Fruit fly (Drosophila melanogaster) whole organism, embryonic: Measurements from ENCODE around the gene Rpp20.

ENCODE experiments used
- Bgb ChIP-seq: fragments of 200-800 bp; sonication (Bioruptor generic); IDR thresholded peaks from 2 replicates; pipeline ENCODE4 v1.3.6; 2022; ENCODE audit warnings: missing biosample characterization, missing genetic modification characterization; ENCODE audit not compliant: partially characterized antibody
- CG10209 ChIP-seq: fragments of 200-800 bp; sonication (Bioruptor generic); optimal IDR thresholded peaks from 3 replicates; lab custom pipeline; 2017; ENCODE audit warnings: missing biosample characterization, mild to moderate bottlenecking, missing genetic modification characterization, missing genetic modification reagents
- CG10654 ChIP-seq: fragments of 200-800 bp; sonication (Bioruptor generic); optimal IDR thresholded peaks from 2 replicates; lab custom pipeline; 2016; ENCODE audit warnings: missing biosample characterization, missing genetic modification characterization
- CG12236 ChIP-seq: fragments of 200-800 bp; sonication (Bioruptor generic); optimal IDR thresholded peaks from 2 replicates; lab custom pipeline; 2016; ENCODE audit warnings: missing biosample characterization, missing genetic modification characterization
- CG12769 ChIP-seq: fragments of 200-800 bp; sonication (Bioruptor generic); optimal IDR thresholded peaks from 2 replicates; lab custom pipeline; 2019; ENCODE audit warnings: missing biosample characterization, mild to moderate bottlenecking, missing genetic modification characterization, moderate library complexity
- CG1603 ChIP-seq: fragments of 200-800 bp; sonication (Bioruptor generic); optimal IDR thresholded peaks from 2 replicates; lab custom pipeline; 2019; ENCODE audit warnings: missing biosample characterization, mild to moderate bottlenecking, missing genetic modification characterization, moderate library complexity
- CG17359 ChIP-seq: fragments of 200-800 bp; sonication (Bioruptor generic); optimal IDR thresholded peaks from 3 replicates; lab custom pipeline; 2018; ENCODE audit warnings: missing biosample characterization, mild to moderate bottlenecking, missing genetic modification characterization, moderate library complexity
- CG17361 ChIP-seq: fragments of 200-800 bp; sonication (Bioruptor generic); IDR thresholded peaks from 3 replicates; pipeline ENCODE4 v1.3.6; 2022; ENCODE audit warnings: missing biosample characterization, missing genetic modification characterization
- CG17829 ChIP-seq: fragments of 200-800 bp; optimal IDR thresholded peaks from 2 replicates; lab custom pipeline; 2019; ENCODE audit warnings: missing biosample characterization, mild to moderate bottlenecking, missing genetic modification characterization, moderate library complexity
- CG31224 ChIP-seq: fragments of 200-800 bp; sonication (Bioruptor generic); IDR thresholded peaks from 2 replicates; pipeline ENCODE4 v1.3.6; 2022; ENCODE audit warnings: missing biosample characterization, missing genetic modification characterization
- CG32532 ChIP-seq: fragments of 200-800 bp; sonication (Bioruptor generic); IDR thresholded peaks from 2 replicates; pipeline ENCODE4 v1.3.6; 2022; ENCODE audit warnings: missing biosample characterization, missing genetic modification characterization
- CG32772 ChIP-seq: fragments of 200-800 bp; sonication (Bioruptor generic); IDR thresholded peaks from 2 replicates; pipeline ENCODE4 v1.3.6; 2022; ENCODE audit warnings: missing biosample characterization, missing genetic modification characterization
- CG3281 ChIP-seq: fragments of 200-800 bp; sonication (Bioruptor generic); optimal IDR thresholded peaks from 3 replicates; lab custom pipeline; 2017; ENCODE audit warnings: missing biosample characterization, mild to moderate bottlenecking, missing genetic modification characterization
- CG33557 ChIP-seq: fragments of 200-800 bp; sonication (Bioruptor generic); optimal IDR thresholded peaks from 2 replicates; lab custom pipeline; 2019; ENCODE audit warnings: missing biosample characterization, mild to moderate bottlenecking, missing genetic modification characterization, moderate library complexity
- CG3407 ChIP-seq: fragments of 200-800 bp; sonication (Bioruptor generic); optimal IDR thresholded peaks from 2 replicates; lab custom pipeline; 2018; ENCODE audit warnings: missing biosample characterization, mild to moderate bottlenecking, missing genetic modification characterization
- CG7786 ChIP-seq: fragments of 200-800 bp; sonication (Bioruptor generic); optimal IDR thresholded peaks from 2 replicates; lab custom pipeline; 2016; ENCODE audit warnings: missing biosample characterization, missing genetic modification characterization
- CoRest ChIP-seq: fragments of 200-800 bp; sonication (Bioruptor generic); optimal IDR thresholded peaks from 3 replicates; lab custom pipeline; 2018; ENCODE audit warnings: missing biosample characterization, mild to moderate bottlenecking, missing genetic modification characterization, moderate library complexity
- HLHmδ ChIP-seq: fragments of 200-800 bp; sonication (Bioruptor generic); optimal IDR thresholded peaks from 2 replicates; lab custom pipeline; 2018; ENCODE audit warnings: missing biosample characterization, mild to moderate bottlenecking, missing genetic modification characterization, moderate library complexity
- Hsf ChIP-seq: fragments of 200-800 bp; sonication (Bioruptor generic); optimal IDR thresholded peaks from 3 replicates; lab custom pipeline; 2016; ENCODE audit warnings: missing biosample characterization, missing genetic modification characterization
- NC2β ChIP-seq: fragments of 200-800 bp; sonication (Bioruptor generic); optimal IDR thresholded peaks from 2 replicates; lab custom pipeline; 2016; ENCODE audit warnings: missing biosample characterization, missing genetic modification characterization
- Nf-YB ChIP-seq: fragments of 200-800 bp; sonication (Bioruptor generic); optimal IDR thresholded peaks from 3 replicates; lab custom pipeline; 2019; ENCODE audit warnings: missing biosample characterization, mild to moderate bottlenecking, missing genetic modification characterization, moderate library complexity
- Pdp1 ChIP-seq, 2 experiments: fragments of 200-800 bp; sonication (Bioruptor generic); optimal IDR thresholded peaks; 3 replicates each; lab custom pipeline; 2016; ENCODE audit warnings: missing biosample characterization in 2 of 2, missing genetic modification characterization in 2 of 2, mild to moderate bottlenecking in 1 of 2, moderate library complexity in 1 of 2
- Rx ChIP-seq: fragments of 200-800 bp; sonication (Bioruptor generic); IDR thresholded peaks from 2 replicates; pipeline ENCODE4 v1.3.6; 2022; ENCODE audit warnings: missing biosample characterization, missing genetic modification characterization
- Sox100B ChIP-seq: fragments of 200-800 bp; sonication (Bioruptor generic); optimal IDR thresholded peaks from 3 replicates; lab custom pipeline; 2018; ENCODE audit warnings: missing biosample characterization, mild to moderate bottlenecking, missing genetic modification characterization
- Usf ChIP-seq: fragments of 200-800 bp; sonication (Bioruptor generic); optimal IDR thresholded peaks from 2 replicates; lab custom pipeline; 2017; ENCODE audit warnings: missing genotype, missing biosample characterization, missing genetic modification characterization
- Xrp1 ChIP-seq: fragments of 200-800 bp; sonication (Bioruptor generic); IDR thresholded peaks from 2 replicates; pipeline ENCODE4 v1.3.6; 2022; ENCODE audit warnings: missing biosample characterization, missing genetic modification characterization
- ara ChIP-seq: fragments of 200-800 bp; sonication (Bioruptor generic); IDR thresholded peaks from 2 replicates; pipeline ENCODE4 v1.3.6; 2022; ENCODE audit warnings: missing biosample characterization, missing genetic modification characterization
- az2 ChIP-seq: fragments of 200-800 bp; sonication (Bioruptor generic); optimal IDR thresholded peaks from 3 replicates; lab custom pipeline; 2016; ENCODE audit warnings: missing biosample characterization, missing genetic modification characterization
- chif ChIP-seq, 2 experiments: fragments of 200-800 bp; sonication (Bioruptor generic); optimal IDR thresholded peaks; 3 replicates each; lab custom pipeline; 2016; ENCODE audit warnings: missing biosample characterization in 2 of 2, missing genetic modification characterization in 2 of 2
- crol ChIP-seq: fragments of 200-800 bp; sonication (Bioruptor generic); IDR thresholded peaks from 2 replicates; pipeline ENCODE4 v1.3.6; 2022; ENCODE audit warnings: missing biosample characterization, missing genetic modification characterization
- dpn ChIP-seq, 2 experiments: fragments of 200-800 bp; sonication (Bioruptor generic); optimal IDR thresholded peaks; 3 replicates each; lab custom pipeline; 2016; ENCODE audit warnings: missing biosample characterization in 2 of 2, missing genetic modification characterization in 2 of 2
- fd102C ChIP-seq: fragments of 200-800 bp; sonication (Bioruptor generic); optimal IDR thresholded peaks from 2 replicates; lab custom pipeline; 2018; ENCODE audit warnings: missing biosample characterization, mild to moderate bottlenecking, missing genetic modification characterization, moderate library complexity
- fd96Cb ChIP-seq: fragments of 200-800 bp; sonication (Bioruptor generic); optimal IDR thresholded peaks from 2 replicates; lab custom pipeline; 2018; ENCODE audit warnings: missing biosample characterization, mild to moderate bottlenecking, missing genetic modification characterization, moderate library complexity
- her ChIP-seq: fragments of 200-800 bp; sonication (Bioruptor generic); optimal IDR thresholded peaks from 2 replicates; lab custom pipeline; 2016; ENCODE audit warnings: missing biosample characterization, missing genetic modification characterization
- jigr1 ChIP-seq: fragments of 200-800 bp; sonication (Bioruptor generic); IDR thresholded peaks from 3 replicates; pipeline ENCODE4 v1.3.6; 2022; ENCODE audit warnings: missing biosample characterization, missing genetic modification characterization
- ken ChIP-seq: fragments of 200-800 bp; sonication (Bioruptor generic); IDR thresholded peaks from 3 replicates; pipeline ENCODE4 v1.3.6; 2022; ENCODE audit warnings: missing biosample characterization, missing genetic modification characterization
- lbe ChIP-seq: fragments of 200-800 bp; sonication (Bioruptor generic); optimal IDR thresholded peaks from 2 replicates; lab custom pipeline; 2016; ENCODE audit warnings: missing biosample characterization, mild to moderate bottlenecking, missing genetic modification characterization
- lilli ChIP-seq: fragments of 200-800 bp; sonication (Bioruptor generic); optimal IDR thresholded peaks from 3 replicates; lab custom pipeline; 2016; ENCODE audit warnings: missing biosample characterization, missing genetic modification characterization
- maf-S ChIP-seq: fragments of 200-800 bp; sonication (Bioruptor generic); optimal IDR thresholded peaks from 2 replicates; lab custom pipeline; 2016; ENCODE audit warnings: missing biosample characterization, missing genetic modification characterization
- mam ChIP-seq: fragments of 200-800 bp; sonication (Bioruptor generic); optimal IDR thresholded peaks from 3 replicates; lab custom pipeline; 2016; ENCODE audit warnings: missing biosample characterization, missing genetic modification characterization
- otp ChIP-seq: fragments of 200-800 bp; sonication (Bioruptor generic); IDR thresholded peaks from 3 replicates; pipeline ENCODE4, ENCODE4 v1.3.6; 2022; ENCODE audit warnings: missing biosample characterization, missing genetic modification characterization
- ro ChIP-seq: fragments of 200-800 bp; sonication (Bioruptor generic); IDR thresholded peaks from 2 replicates; pipeline ENCODE4 v1.3.6; 2022; ENCODE audit warnings: missing biosample characterization, missing genetic modification characterization
- sc ChIP-seq, 3 experiments: fragments of >200 bp in 2 of 3; fragments of 200-800 bp in 1 of 3; sonication (Bioruptor generic) in 1 of 3; optimal IDR thresholded peaks; 2 replicates in 2 of 3; 3 replicates in 1 of 3; lab custom pipeline; 2017; ENCODE audit warnings: mild to moderate bottlenecking in 1 of 3, missing biosample characterization in 1 of 3, missing genetic modification characterization in 1 of 3, missing genetic modification reagents in 1 of 3
- sd ChIP-seq: fragments of 200-800 bp; sonication (Bioruptor generic); optimal IDR thresholded peaks from 3 replicates; lab custom pipeline; 2018; ENCODE audit warnings: missing biosample characterization, mild to moderate bottlenecking, missing genetic modification characterization, moderate library complexity
- sima ChIP-seq: fragments of 200-800 bp; sonication (Bioruptor generic); optimal IDR thresholded peaks from 2 replicates; lab custom pipeline; 2016; ENCODE audit warnings: missing biosample characterization, missing genetic modification characterization
- slbo ChIP-seq: fragments of 200-800 bp; sonication (Bioruptor generic); IDR thresholded peaks from 2 replicates; pipeline ENCODE4 v1.3.6; 2022; ENCODE audit warnings: missing biosample characterization, missing genetic modification characterization
- sug ChIP-seq: fragments of 200-800 bp; optimal IDR thresholded peaks from 2 replicates; lab custom pipeline; 2019; ENCODE audit warnings: missing biosample characterization, mild to moderate bottlenecking, missing genetic modification characterization, moderate library complexity
- trem ChIP-seq: fragments of 200-800 bp; optimal IDR thresholded peaks from 3 replicates; lab custom pipeline; 2019; ENCODE audit warnings: missing biosample characterization, mild to moderate bottlenecking, missing genetic modification characterization, moderate library complexity

The Rpp20 gene

DNA sequence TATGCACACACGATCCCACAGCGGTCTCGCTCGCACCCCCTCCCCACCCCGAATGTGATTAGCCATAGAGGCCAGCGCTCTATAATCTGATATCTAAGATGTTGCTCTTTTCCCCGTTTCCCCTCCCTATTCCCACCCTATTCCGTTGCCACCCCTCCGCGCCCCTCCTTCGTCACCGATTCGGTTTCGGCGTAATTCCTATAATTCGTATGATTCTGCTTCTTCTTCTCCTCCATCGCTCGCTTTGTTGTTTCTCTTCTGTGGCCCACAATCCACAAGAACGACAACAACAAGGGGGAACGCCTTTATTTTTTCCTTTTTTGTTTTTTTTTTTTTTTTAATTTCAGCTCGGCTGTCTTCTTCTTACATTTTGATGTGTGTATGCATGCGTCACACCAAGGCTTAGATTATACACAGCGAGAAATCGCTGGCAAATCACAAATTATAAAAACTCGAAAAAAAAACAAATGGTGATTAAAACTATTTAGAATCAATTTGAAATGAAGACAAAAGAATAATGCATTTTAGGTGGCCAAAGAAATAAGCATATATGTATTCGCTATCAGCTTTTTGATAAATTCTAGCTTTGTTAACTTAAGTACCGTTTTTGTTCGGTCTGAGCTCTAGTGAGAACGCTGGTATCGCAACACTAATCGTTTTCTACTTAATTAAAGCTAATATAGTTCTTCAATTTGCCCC lies 25.7 kb downstream of the Rpp20 start (continued):
- no peak for TF ChIP-seq sug (tag; lab: Kevin White, UChicago)
- peak; percentile 47 for TF ChIP-seq CG33557 (GFP tag; lab: Kevin White, UChicago)
- no peak for TF ChIP-seq Bgb (GFP tag; lab: Robert Waterston, UW)
- TF ChIP-seq CG32772 = 0 out of 2 replicates have a peak, but pooled peaks have one; percentile 13
- peak; percentile 4 for TF ChIP-seq CG3407 (GFP tag; lab: Kevin White, UChicago)
- peak; percentile 95 for TF ChIP-seq crol (GFP tag; lab: Robert Waterston, UW)
- peak; percentile 25 for TF ChIP-seq NC2β
- peak; percentile 11 for TF ChIP-seq maf-S (GFP tag; lab: Kevin White, UChicago)
- peak; percentile 24 for TF ChIP-seq az2 (GFP tag; lab: Kevin White, UChicago)
- peak; percentile 61 for TF ChIP-seq CG17829 (tag; lab: Kevin White, UChicago)
- TF ChIP-seq CG31224 (GFP tag; lab: Robert Waterston, UW) = 0 out of 2 replicates have a peak, but pooled peaks have one; percentile 21
- peak; percentile 64 for TF ChIP-seq fd96Cb (tag; lab: Kevin White, UChicago)
- peak; percentile 37 for TF ChIP-seq CG1603
- peak; percentile 21 for TF ChIP-seq Usf (GFP tag; lab: Kevin White, UChicago)
- peak; percentile 31; the same call in 1 of the 2 replicates for TF ChIP-seq slbo (GFP tag; lab: Robert Waterston, UW)
- peak in 1 of 2 experiments; percentile 59 for TF ChIP-seq chif (GFP tag; optimal IDR thresholded peaks at IDR 0.05; lab: Kevin White, UChicago)
- peak; percentile 9 for TF ChIP-seq Nf-YB (GFP tag; lab: Kevin White, UChicago)
- TF ChIP-seq mam (GFP tag; lab: Kevin White, UChicago) = no peak
- 0 out of 3 replicates have a peak, but pooled peaks have one; percentile 18 for TF ChIP-seq ken (GFP tag; lab: Robert Waterston, UW)
- no peak for TF ChIP-seq Rx
- TF ChIP-seq CG12769 (tag; lab: Kevin White, UChicago) = no peak
- TF ChIP-seq CG10654 = peak; percentile 6
- TF ChIP-seq CG3281 (GFP tag; lab: Kevin White, UChicago) = no peak
- peak; percentile 21 for TF ChIP-seq lbe (GFP tag; lab: Kevin White, UChicago)
- peak; percentile 16 for TF ChIP-seq her (GFP tag; lab: Kevin White, UChicago)
- TF ChIP-seq CG17359 = peak; percentile 32
- no peak for TF ChIP-seq sd
- TF ChIP-seq sima (GFP tag; lab: Kevin White, UChicago) = no peak
- no peak for TF ChIP-seq sc (optimal IDR thresholded peaks at IDR 0.05; lab: Kevin White, UChicago)
- no peak for TF ChIP-seq sc (GFP tag; optimal IDR thresholded peaks at IDR 0.05; lab: Kevin White, UChicago)
- TF ChIP-seq Pdp1 (GFP tag; optimal IDR thresholded peaks at IDR 0.05; lab: Kevin White, UChicago) = peak; percentile 25 to 59
- TF ChIP-seq HLHmδ (GFP tag; lab: Kevin White, UChicago) = no peak
- TF ChIP-seq CG12236 (GFP tag; lab: Kevin White, UChicago) = peak; percentile 53
- peak; percentile 69 for TF ChIP-seq ara
- peak; percentile 8 for TF ChIP-seq fd102C
- TF ChIP-seq Xrp1 (GFP tag; lab: Robert Waterston, UW) = peak; percentile 88
- TF ChIP-seq Hsf (GFP tag; lab: Kevin White, UChicago) = peak; percentile 42
- TF ChIP-seq CoRest (tag; lab: Kevin White, UChicago) = peak; percentile 39
- TF ChIP-seq otp (GFP tag; lab: Robert Waterston, UW) = peak; percentile 51; the same call in 1 of the 3 replicates
- 0 out of 2 replicates have a peak, but pooled peaks have one; percentile 10 for TF ChIP-seq ro (GFP tag; lab: Robert Waterston, UW)
- TF ChIP-seq Sox100B (GFP tag; lab: Kevin White, UChicago) = peak; percentile 32
- TF ChIP-seq CG7786 (GFP tag; lab: Kevin White, UChicago) = peak; percentile 44
- peak; percentile 55 for TF ChIP-seq trem (tag; lab: Kevin White, UChicago)
- peak; percentile 46 for TF ChIP-seq lilli
- TF ChIP-seq CG32532 (GFP tag; lab: Robert Waterston, UW) = peak; percentile 32; the same call in 1 of the 2 replicates
- TF ChIP-seq CG17361 (GFP tag; lab: Robert Waterston, UW) = peak; percentile 63
- peak; percentile 30 for TF ChIP-seq CG10209 (GFP tag; lab: Kevin White, UChicago)
- TF ChIP-seq dpn (GFP tag; optimal IDR thresholded peaks at IDR 0.05; lab: Kevin White, UChicago) = peak; percentile 5 to 42
- no peak for TF ChIP-seq jigr1 (GFP tag; lab: Robert Waterston, UW)
